Worm (Caenorhabditis elegans) whole organism, L2 larva: ENCODE results near the gene yap-1.
A peak's percentile ranks its signal among the peaks of the same experiment; 100 is the strongest.

Experiments used
- C34F6.9 ChIP-seq: fragments of 150-350 bp; optimal IDR thresholded peaks from 2 replicates; lab custom pipeline; 2014; ENCODE audit warnings: missing biosample characterization, missing genetic modification characterization
- F13H6.1 ChIP-seq: sonication (generic microtip); optimal IDR thresholded peaks from 2 replicates; lab custom pipeline; 2016; ENCODE audit warnings: missing genetic modification characterization, missing compliant biosample characterization
- Y55F3AM.14 ChIP-seq: fragments of 200-800 bp; sonication (Bioruptor generic); optimal IDR thresholded peaks from 2 replicates; lab custom pipeline; 2018; ENCODE audit warnings: mild to moderate bottlenecking, missing genetic modification characterization, missing compliant biosample characterization
- ZK546.5 ChIP-seq: sonication (generic microtip); optimal IDR thresholded peaks from 2 replicates; lab custom pipeline; 2017; ENCODE audit warnings: missing biosample characterization, missing genetic modification characterization
- alr-1 ChIP-seq: fragments of 150-350 bp; optimal IDR thresholded peaks from 2 replicates; lab custom pipeline; 2014; ENCODE audit warnings: missing biosample characterization, missing genetic modification characterization
- aly-2 ChIP-seq: fragments of 150-350 bp; optimal IDR thresholded peaks from 2 replicates; lab custom pipeline; 2014; ENCODE audit warnings: missing biosample characterization, missing genetic modification characterization
- ama-1 ChIP-seq: fragments of 150-350 bp; optimal IDR thresholded peaks from 2 replicates; lab custom pipeline; 2018; ENCODE audit warnings: inconsistent platforms
- blmp-1 ChIP-seq: sonication (generic microtip); optimal IDR thresholded peaks from 2 replicates; lab custom pipeline; 2017; ENCODE audit warnings: missing genetic modification characterization, mild to moderate bottlenecking, missing compliant biosample characterization, antibody characterized with exemption, moderate library complexity; ENCODE audit not compliant: insufficient read depth
- ceh-16 ChIP-seq: fragments of 150-350 bp; optimal IDR thresholded peaks from 2 replicates; lab custom pipeline; 2014; ENCODE audit warnings: missing biosample characterization, missing genetic modification characterization
- crh-2 ChIP-seq: sonication (generic microtip); optimal IDR thresholded peaks from 2 replicates; lab custom pipeline; 2017; ENCODE audit warnings: missing biosample characterization, missing genetic modification characterization
- dmd-4 ChIP-seq: sonication (generic microtip); optimal IDR thresholded peaks from 2 replicates; lab custom pipeline; 2017; ENCODE audit warnings: missing biosample characterization, missing genetic modification characterization
- elt-1 ChIP-seq: fragments of 150-350 bp; optimal IDR thresholded peaks from 2 replicates; lab custom pipeline; 2014; ENCODE audit warnings: missing biosample characterization, missing genetic modification characterization
- elt-3 ChIP-seq: sonication (generic microtip); optimal IDR thresholded peaks from 2 replicates; lab custom pipeline; 2017; ENCODE audit warnings: missing biosample characterization, missing genetic modification characterization
- fos-1 ChIP-seq: fragments of 150-350 bp; optimal IDR thresholded peaks from 2 replicates; lab custom pipeline; 2014; ENCODE audit warnings: missing biosample characterization, missing genetic modification characterization
- gmeb-1 ChIP-seq: fragments of 150-350 bp; optimal IDR thresholded peaks from 2 replicates; lab custom pipeline; 2014; ENCODE audit warnings: missing biosample characterization, missing genetic modification characterization
- lin-11 ChIP-seq: fragments of 150-350 bp; sonication (generic microtip); optimal IDR thresholded peaks from 2 replicates; lab custom pipeline; 2014; ENCODE audit warnings: missing biosample characterization, missing genetic modification characterization, inconsistent platforms, mixed read lengths
- lin-39 ChIP-seq: fragments of 150-350 bp; optimal IDR thresholded peaks from 2 replicates; lab custom pipeline; 2014; ENCODE audit warnings: missing biosample characterization, missing genetic modification reagents, missing genetic modification characterization
- lsy-2 ChIP-seq, 2 experiments: fragments of 150-350 bp in 1 of 2; sonication (generic microtip) in 1 of 2; optimal IDR thresholded peaks; 2 replicates each; lab custom pipeline; 2014 to 2017; ENCODE audit warnings: missing biosample characterization in 2 of 2, missing genetic modification characterization in 2 of 2
- mbf-1 ChIP-seq: sonication (generic microtip); optimal IDR thresholded peaks from 2 replicates; lab custom pipeline; 2017; ENCODE audit warnings: missing biosample characterization, missing genetic modification characterization
- mdl-1 ChIP-seq, 2 experiments: fragments of 150-350 bp in 1 of 2; sonication (generic microtip) in 1 of 2; optimal IDR thresholded peaks; 2 replicates each; lab custom pipeline; 2017; ENCODE audit warnings: missing biosample characterization in 2 of 2, missing genetic modification characterization in 2 of 2
- nhr-10 ChIP-seq: sonication (generic microtip); optimal IDR thresholded peaks from 2 replicates; lab custom pipeline; 2017; ENCODE audit warnings: missing biosample characterization, missing genetic modification characterization
- nhr-11 ChIP-seq: fragments of 150-350 bp; optimal IDR thresholded peaks from 2 replicates; lab custom pipeline; 2014; ENCODE audit warnings: missing biosample characterization, missing genetic modification characterization
- nhr-12 ChIP-seq: fragments of 150-350 bp; optimal IDR thresholded peaks from 2 replicates; lab custom pipeline; 2014; ENCODE audit warnings: missing biosample characterization, missing genetic modification characterization
- nhr-129 ChIP-seq: fragments of 150-350 bp; optimal IDR thresholded peaks from 2 replicates; lab custom pipeline; 2014; ENCODE audit warnings: missing biosample characterization, missing genetic modification characterization
- nhr-21 ChIP-seq: fragments of 150-350 bp; optimal IDR thresholded peaks from 2 replicates; lab custom pipeline; 2014; ENCODE audit warnings: missing biosample characterization, missing genetic modification characterization
- nhr-23 ChIP-seq: fragments of 150-350 bp; optimal IDR thresholded peaks from 2 replicates; lab custom pipeline; 2014; ENCODE audit warnings: missing biosample characterization, missing genetic modification reagents, missing genetic modification characterization
- nhr-25 ChIP-seq: fragments of 150-350 bp; sonication (generic microtip); optimal IDR thresholded peaks from 3 replicates; lab custom pipeline; 2014; ENCODE audit warnings: missing biosample characterization, missing genetic modification characterization
- nhr-6 ChIP-seq: fragments of 150-350 bp; optimal IDR thresholded peaks from 2 replicates; lab custom pipeline; 2014; ENCODE audit warnings: missing biosample characterization, missing genetic modification characterization
- nhr-77 ChIP-seq: fragments of 150-350 bp; optimal IDR thresholded peaks from 2 replicates; lab custom pipeline; 2014; ENCODE audit warnings: missing biosample characterization, missing genetic modification characterization
- sem-4 ChIP-seq: fragments of 150-350 bp; optimal IDR thresholded peaks from 2 replicates; lab custom pipeline; 2014; ENCODE audit warnings: missing biosample characterization, missing genetic modification reagents, missing genetic modification characterization
- sma-3 ChIP-seq: sonication (generic microtip); optimal IDR thresholded peaks from 2 replicates; lab custom pipeline; 2016; ENCODE audit warnings: missing genetic modification reagents, missing genetic modification characterization, missing compliant biosample characterization
- sma-9 ChIP-seq, 2 experiments: fragments of 150-350 bp in 1 of 2; sonication (generic microtip) in 1 of 2; optimal IDR thresholded peaks; 2 replicates each; lab custom pipeline; 2014 to 2016; ENCODE audit warnings: missing genetic modification characterization in 2 of 2, mild to moderate bottlenecking in 1 of 2, missing biosample characterization in 1 of 2, missing compliant biosample characterization in 1 of 2, missing genetic modification reagents in 1 of 2, moderate library complexity in 1 of 2
- snpc-4 ChIP-seq: fragments of 150-350 bp; optimal IDR thresholded peaks from 2 replicates; lab custom pipeline; 2014; ENCODE audit warnings: missing biosample characterization, missing genetic modification characterization
- unc-39 ChIP-seq: fragments of 150-350 bp; optimal IDR thresholded peaks from 2 replicates; lab custom pipeline; 2014; ENCODE audit warnings: missing biosample characterization, missing genetic modification characterization
- unc-55 ChIP-seq: fragments of 150-350 bp; sonication (generic microtip); optimal IDR thresholded peaks from 3 replicates; lab custom pipeline; 2014; ENCODE audit warnings: missing biosample characterization, missing genetic modification reagents, missing genetic modification characterization
- unc-62 ChIP-seq: fragments of 150-350 bp; optimal IDR thresholded peaks from 2 replicates; lab custom pipeline; 2014; ENCODE audit warnings: missing biosample characterization, missing genetic modification reagents, missing genetic modification characterization
- zag-1 ChIP-seq: fragments of 150-350 bp; optimal IDR thresholded peaks from 2 replicates; lab custom pipeline; 2014; ENCODE audit warnings: missing biosample characterization, missing genetic modification characterization
- ztf-11 ChIP-seq: sonication (generic microtip); optimal IDR thresholded peaks from 2 replicates; lab custom pipeline; 2017; ENCODE audit warnings: missing biosample characterization, missing genetic modification characterization
- ztf-4 ChIP-seq: fragments of 150-350 bp; optimal IDR thresholded peaks from 2 replicates; lab custom pipeline; 2014; ENCODE audit warnings: missing biosample characterization, missing genetic modification characterization

yap-1 gene

DNA sequence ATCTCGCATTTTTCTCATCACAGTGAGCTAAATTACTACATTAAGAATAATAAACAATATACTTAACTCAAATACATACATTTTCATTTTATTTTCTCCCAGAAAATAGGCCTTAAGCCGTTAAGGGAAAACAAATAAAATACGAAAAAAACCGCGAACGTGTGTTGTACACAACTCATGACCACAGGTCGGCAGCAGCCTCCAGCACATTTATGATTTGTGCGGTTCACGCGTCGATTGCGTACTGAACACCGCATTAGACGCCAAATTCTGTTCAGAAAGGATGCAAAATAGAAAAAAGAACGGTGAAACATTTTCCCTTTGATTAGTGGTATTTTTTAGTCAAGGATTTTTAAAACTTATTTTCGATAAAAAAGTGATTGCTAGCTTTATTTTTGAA is 12.6 kb upstream of the yap-1 start:
- TF ChIP-seq nhr-25 (tag; lab: Kevin White, UChicago) (peak; percentile 5), unc-62 (GFP tag; lab: Kevin White, UChicago) (no peak), sma-3 (GFP tag; lab: Kevin White, UChicago) (no peak), snpc-4 (no peak), elt-3 (no peak), lsy-2 (tag; optimal IDR thresholded peaks at IDR 0.05; lab: Kevin White, UChicago) (peak in 1 of 2 experiments; percentile 27), mdl-1 (tag; optimal IDR thresholded peaks at IDR 0.05; lab: Kevin White, UChicago) (no peak), fos-1 (tag; lab: Kevin White, UChicago) (peak; percentile 85), nhr-129 (tag; lab: Kevin White, UChicago) (peak; percentile 54), unc-55 (GFP tag; lab: Kevin White, UChicago) (peak; percentile 27), sma-9 (GFP tag; optimal IDR thresholded peaks at IDR 0.05; lab: Kevin White, UChicago) (no peak), sma-9 (tag; optimal IDR thresholded peaks at IDR 0.05; lab: Kevin White, UChicago) (no peak), lin-11 (tag; lab: Kevin White, UChicago) (no peak), crh-2 (tag; lab: Kevin White, UChicago) (peak; percentile 65), C34F6.9 (tag; lab: Kevin White, UChicago) (peak; percentile 63), nhr-11 (tag; lab: Kevin White, UChicago) (no peak), nhr-23 (tag; lab: Kevin White, UChicago) (no peak)

DNA sequence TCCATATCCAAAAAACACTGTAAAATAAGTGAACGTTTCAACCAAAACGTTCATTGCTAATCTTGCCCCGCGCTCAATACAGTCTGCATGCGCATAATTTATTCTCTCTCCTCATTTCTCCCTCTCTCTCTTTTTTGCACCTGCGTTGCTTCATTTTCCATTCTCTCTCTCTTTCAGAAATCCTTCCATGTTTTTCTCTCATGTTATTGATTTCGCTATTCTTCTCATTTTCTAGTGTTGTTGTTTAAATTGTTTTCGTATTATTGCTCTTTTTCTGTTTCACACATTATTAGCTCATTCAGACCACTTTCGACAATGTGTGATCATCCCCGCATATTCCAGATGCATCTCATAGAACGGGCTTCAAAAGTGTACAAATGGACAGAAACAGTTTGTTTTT is 10.0 kb upstream of the yap-1 start, which contains the start of gene phf-31:
Gene phf-31, plus strand, starts transcription at position 301 of the 400 bp plus-strand sequence.
- TF ChIP-seq lin-39 (tag; lab: Kevin White, UChicago) (no peak), unc-39 (tag; lab: Kevin White, UChicago) (no peak), ZK546.5 (no peak), sma-9 (GFP tag; optimal IDR thresholded peaks at IDR 0.05; lab: Kevin White, UChicago) (no peak), sma-9 (tag; optimal IDR thresholded peaks at IDR 0.05; lab: Kevin White, UChicago) (no peak), nhr-11 (tag; lab: Kevin White, UChicago) (no peak), elt-1 (no peak), nhr-10 (tag; lab: Kevin White, UChicago) (no peak), sma-3 (GFP tag; lab: Kevin White, UChicago) (no peak), ceh-16 (tag; lab: Kevin White, UChicago) (no peak), unc-55 (GFP tag; lab: Kevin White, UChicago) (no peak), nhr-21 (no peak), nhr-77 (tag; lab: Kevin White, UChicago) (no peak)

- TF ChIP-seq ama-1 (lab: Kevin White, UChicago) (peak; percentile 1), nhr-11 (tag; lab: Kevin White, UChicago) (no peak), mbf-1 (no peak), zag-1 (tag; lab: Kevin White, UChicago) (no peak), alr-1 (tag; lab: Kevin White, UChicago) (no peak), nhr-12 (tag; lab: Kevin White, UChicago) (no peak), unc-39 (tag; lab: Kevin White, UChicago) (no peak), F13H6.1 (tag; lab: Kevin White, UChicago) (peak; percentile 75), lsy-2 (tag; optimal IDR thresholded peaks at IDR 0.05; lab: Kevin White, UChicago) (peak in 1 of 2 experiments; percentile 62), nhr-25 (tag; lab: Kevin White, UChicago) (peak; percentile 69), crh-2 (tag; lab: Kevin White, UChicago) (peak; percentile 86), nhr-21 (peak; percentile 69), nhr-129 (tag; lab: Kevin White, UChicago) (peak; percentile 84), sem-4 (tag; lab: Kevin White, UChicago) (peak; percentile 71), gmeb-1 (tag; lab: Kevin White, UChicago) (peak; percentile 31), nhr-77 (tag; lab: Kevin White, UChicago) (no peak), lin-39 (tag; lab: Kevin White, UChicago) (no peak), ceh-16 (tag; lab: Kevin White, UChicago) (no peak), unc-55 (GFP tag; lab: Kevin White, UChicago) (no peak), elt-3 (no peak), nhr-6 (tag; lab: Kevin White, UChicago) (peak; percentile 54), aly-2 (tag; lab: Kevin White, UChicago) (no peak), fos-1 (tag; lab: Kevin White, UChicago) (peak; percentile 92), sma-9 (GFP tag; optimal IDR thresholded peaks at IDR 0.05; lab: Kevin White, UChicago) (peak; percentile 61), sma-9 (tag; optimal IDR thresholded peaks at IDR 0.05; lab: Kevin White, UChicago) (no peak), ztf-11 (no peak), C34F6.9 (tag; lab: Kevin White, UChicago) (peak; percentile 39), ZK546.5 (no peak), mdl-1 (tag; optimal IDR thresholded peaks at IDR 0.05; lab: Kevin White, UChicago) (peak in 1 of 2 experiments; percentile 26), Y55F3AM.14 (GFP tag; lab: Kevin White, UChicago) (no peak), blmp-1 (tag; lab: Kevin White, UChicago) (peak; percentile 19), sma-3 (GFP tag; lab: Kevin White, UChicago) (peak; percentile 61), dmd-4 (tag; lab: Kevin White, UChicago) (no peak), ztf-4 (tag; lab: Kevin White, UChicago) (peak; percentile 12)
Measured at ce11 chrX:10684533-10684932, 7.2 kb upstream of the yap-1 start.
